Worm (Caenorhabditis elegans): ENCODE measurements around the gene sea-2.
A peak's percentile ranks its signal among the peaks of the same experiment; 100 is the strongest.

The sea-2 gene

DNA sequence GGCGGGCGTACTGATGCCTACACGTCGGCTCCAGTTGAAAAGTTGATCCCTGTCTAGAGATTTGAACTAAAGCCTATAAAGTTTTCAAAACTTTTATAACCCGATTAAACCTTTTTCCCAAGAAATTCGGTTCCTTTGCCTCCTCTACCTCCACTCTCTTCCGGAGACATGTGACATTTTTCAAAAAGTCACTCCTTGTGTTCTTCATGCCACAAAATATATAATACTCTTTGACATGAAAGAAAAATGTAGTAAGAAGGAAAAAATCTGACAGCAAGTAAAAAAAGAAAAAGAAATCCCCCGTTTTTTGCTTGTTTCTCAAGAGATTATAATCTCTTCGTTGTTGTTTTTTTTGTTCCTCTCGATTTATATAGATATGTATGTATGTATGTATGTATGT is 4.7 kb downstream of the sea-2 start:
- peak; percentile 8 for TF ChIP-seq hlh-30 (tag; optimal IDR thresholded peaks at IDR 0.05; ENCODE audit: insufficient read depth)
- TF ChIP-seq zip-11 (GFP tag; IDR thresholded peaks at IDR 0.05) = no peak
- TF ChIP-seq dve-1 (tag; optimal IDR thresholded peaks at IDR 0.05; ENCODE audit: insufficient read depth) = peak; percentile 31
- TF ChIP-seq lsy-2 (tag; optimal IDR thresholded peaks at IDR 0.05) = peak in 1 of 2 experiments; percentile 31
- TF ChIP-seq daf-8 (GFP tag; IDR thresholded peaks at IDR 0.05) = no peak
- TF ChIP-seq cey-2 (tag; optimal IDR thresholded peaks at IDR 0.05; ENCODE audit: borderline replicate concordance, insufficient read depth) = no peak
- peak; percentile 70 for TF ChIP-seq aha-1 (tag)
- peak; percentile 15 for TF ChIP-seq mep-1 (tag; optimal IDR thresholded peaks at IDR 0.05)
- peak; percentile 12 for TF ChIP-seq nhr-28 (tag; optimal IDR thresholded peaks at IDR 0.05)

DNA sequence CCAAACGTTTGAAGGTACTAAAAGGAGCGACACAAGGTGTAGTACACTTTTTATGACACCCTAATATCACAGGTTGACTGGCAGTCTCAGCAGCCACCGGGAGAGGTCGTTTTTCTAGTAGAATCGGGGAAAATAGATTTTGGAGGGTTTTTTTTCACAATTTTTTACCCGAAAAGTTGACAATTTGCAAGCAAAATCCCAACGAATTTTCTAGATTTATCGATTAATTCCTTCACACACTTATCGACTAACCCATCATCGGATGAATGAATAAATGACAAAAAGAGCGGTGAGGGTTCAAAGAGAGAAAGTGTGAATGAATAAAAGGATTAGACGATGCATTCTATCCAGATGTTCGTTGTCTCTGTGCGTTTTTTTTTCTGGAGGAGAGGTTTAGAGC is 5.8 kb downstream of the sea-2 start:
- TF ChIP-seq aha-1 (tag) (peak; percentile 79), F26F4.8 (GFP tag; conservative IDR thresholded peaks at IDR 0.05) (no peak)

ce11 chrII:3956744-3957143 is 6.6 kb downstream of the sea-2 start:
- no peak for TF ChIP-seq egl-27 (tag; optimal IDR thresholded peaks at IDR 0.05)
- no peak for TF ChIP-seq mdt-29 (GFP tag; IDR thresholded peaks at IDR 0.05)
- TF ChIP-seq hlh-11 (tag; optimal IDR thresholded peaks at IDR 0.05) = peak; percentile 39
- no peak for TF ChIP-seq arid-1 (GFP tag; conservative IDR thresholded peaks at IDR 0.05)
- TF ChIP-seq ztf-7 (tag; optimal IDR thresholded peaks at IDR 0.05) = no peak
- peak in 1 of 2 experiments; percentile 28 for TF ChIP-seq unc-62 (GFP tag; optimal IDR thresholded peaks at IDR 0.05 in 1 of 2)
- TF ChIP-seq unc-62 (tag; optimal IDR thresholded peaks at IDR 0.05) = no peak
- no peak for TF ChIP-seq spr-3 (GFP tag; optimal IDR thresholded peaks at IDR 0.05)
- peak; percentile 46 for TF ChIP-seq mep-1 (tag; optimal IDR thresholded peaks at IDR 0.05)
- no peak for TF ChIP-seq Y48G9A.11 (GFP tag; IDR thresholded peaks at IDR 0.05)
- no peak for TF ChIP-seq ceh-32 (tag; optimal IDR thresholded peaks at IDR 0.05; ENCODE audit: poor library complexity)
- TF ChIP-seq nhr-6 (tag; optimal IDR thresholded peaks at IDR 0.05) = no peak
- no peak for TF ChIP-seq T26A8.4 (GFP tag; IDR thresholded peaks at IDR 0.05)
- TF ChIP-seq nhr-237 (tag; optimal IDR thresholded peaks at IDR 0.05) = no peak
- no peak for TF ChIP-seq mxl-3 (GFP tag; optimal IDR thresholded peaks at IDR 0.05)
- TF ChIP-seq F49E8.2 (tag; optimal IDR thresholded peaks at IDR 0.05; ENCODE audit: borderline replicate concordance) = no peak
- TF ChIP-seq T20F7.1 (GFP tag; optimal IDR thresholded peaks at IDR 0.05) = no peak
- no peak for TF ChIP-seq saeg-2 (GFP tag; IDR thresholded peaks at IDR 0.05)
- TF ChIP-seq nhr-10 (tag; optimal IDR thresholded peaks at IDR 0.05) = no peak
- TF ChIP-seq fkh-10 (GFP tag; optimal IDR thresholded peaks at IDR 0.05) = peak; percentile 16
- TF ChIP-seq gei-8 (GFP tag; optimal IDR thresholded peaks at IDR 0.05) = no peak
- no peak for TF ChIP-seq aly-2 (tag; optimal IDR thresholded peaks at IDR 0.05)
- no peak for TF ChIP-seq F10B5.3 (tag; optimal IDR thresholded peaks at IDR 0.05)
- no peak for TF ChIP-seq dmd-8 (GFP tag; IDR thresholded peaks at IDR 0.05)
- TF ChIP-seq php-3 (GFP tag; IDR thresholded peaks at IDR 0.05) = no peak
- peak in 1 of 2 experiments; percentile 63 for TF ChIP-seq lsy-2 (tag; optimal IDR thresholded peaks at IDR 0.05)
- TF ChIP-seq zag-1 (tag; optimal IDR thresholded peaks at IDR 0.05) = no peak
- no peak for TF ChIP-seq ceh-82 (tag; optimal IDR thresholded peaks at IDR 0.05)
- TF ChIP-seq mdl-1 (tag; optimal IDR thresholded peaks at IDR 0.05) = no peak
- TF ChIP-seq jun-1 (tag; optimal IDR thresholded peaks at IDR 0.05) = no peak
- TF ChIP-seq pha-4 (GFP tag; IDR thresholded peaks at IDR 0.05) = no peak
- no peak for TF ChIP-seq pha-4 (tag; optimal IDR thresholded peaks at IDR 0.05)
- TF ChIP-seq madf-5 (GFP tag; IDR thresholded peaks at IDR 0.05) = no peak
- peak in 1 of 2 experiments; percentile 1 for TF ChIP-seq daf-16 (GFP tag; optimal IDR thresholded peaks at IDR 0.05)
- no peak for TF ChIP-seq daf-16 (tag; optimal IDR thresholded peaks at IDR 0.05)
- TF ChIP-seq pqm-1 (tag; optimal IDR thresholded peaks at IDR 0.05) = no peak
- no peak for TF ChIP-seq nhr-28 (tag; optimal IDR thresholded peaks at IDR 0.05)
- TF ChIP-seq ceh-62 (tag; optimal IDR thresholded peaks at IDR 0.05) = no peak
- TF ChIP-seq lin-1 (GFP tag; IDR thresholded peaks at IDR 0.05) = no peak
- peak; percentile 10 for TF ChIP-seq aha-1 (tag)
- no peak for TF ChIP-seq ceh-44 (GFP tag; IDR thresholded peaks at IDR 0.05)
- TF ChIP-seq duxl-1 (tag; optimal IDR thresholded peaks at IDR 0.05; ENCODE audit: poor library complexity) = no peak
- no peak for TF ChIP-seq zfp-2 (tag; optimal IDR thresholded peaks at IDR 0.05)

Measured in whole organism, L4 larva.